Worm (Caenorhabditis elegans) whole organism, L3 larva: ENCODE data around the gene ins-32.

Experiments used
- R02D3.7 ChIP-seq: fragments of 150-350 bp; optimal IDR thresholded peaks from 2 replicates; lab custom pipeline; 2014; ENCODE audit warnings: missing biosample characterization, missing genetic modification characterization
- ZK546.5 ChIP-seq: sonication (generic microtip); optimal IDR thresholded peaks from 2 replicates; lab custom pipeline; 2017; ENCODE audit warnings: missing biosample characterization, missing genetic modification characterization
- aly-2 ChIP-seq: fragments of 150-350 bp; optimal IDR thresholded peaks from 2 replicates; lab custom pipeline; 2014; ENCODE audit warnings: missing biosample characterization, missing genetic modification characterization
- ama-1 ChIP-seq: fragments of 150-350 bp; optimal IDR thresholded peaks from 2 replicates; lab custom pipeline; 2018
- ceh-16 ChIP-seq: sonication (generic microtip); optimal IDR thresholded peaks from 2 replicates; lab custom pipeline; 2017; ENCODE audit warnings: missing biosample characterization, missing genetic modification characterization
- ceh-28 ChIP-seq: fragments of 150-350 bp; optimal IDR thresholded peaks from 2 replicates; lab custom pipeline; 2014; ENCODE audit warnings: missing biosample characterization, missing genetic modification reagents, missing genetic modification characterization
- ceh-82 ChIP-seq: fragments of 150-350 bp; optimal IDR thresholded peaks from 2 replicates; lab custom pipeline; 2014; ENCODE audit warnings: missing biosample characterization, missing genetic modification characterization
- daf-12 ChIP-seq: fragments of 150-350 bp; optimal IDR thresholded peaks from 2 replicates; lab custom pipeline; 2014; ENCODE audit warnings: missing biosample characterization, missing genetic modification reagents, missing genetic modification characterization
- egl-5 ChIP-seq: fragments of 150-350 bp; optimal IDR thresholded peaks from 2 replicates; lab custom pipeline; 2017; ENCODE audit warnings: missing biosample characterization, missing genetic modification reagents, missing genetic modification characterization, inconsistent platforms
- elt-1 ChIP-seq: fragments of 150-350 bp; optimal IDR thresholded peaks from 2 replicates; lab custom pipeline; 2014; ENCODE audit warnings: missing biosample characterization, missing genetic modification characterization
- elt-2 ChIP-seq: sonication (generic microtip); optimal IDR thresholded peaks from 2 replicates; lab custom pipeline; 2016; ENCODE audit warnings: missing genetic modification reagents, mild to moderate bottlenecking, missing genetic modification characterization, missing compliant biosample characterization
- eor-1 ChIP-seq, 2 experiments: fragments of 150-350 bp; optimal IDR thresholded peaks; 2 replicates each; lab custom pipeline; 2014 to 2018; ENCODE audit warnings: missing biosample characterization in 2 of 2, missing genetic modification characterization in 2 of 2
- fkh-10 ChIP-seq: sonication (generic microtip); optimal IDR thresholded peaks from 2 replicates; lab custom pipeline; 2017; ENCODE audit warnings: missing biosample characterization, missing genetic modification reagents, missing genetic modification characterization
- fkh-2 ChIP-seq: fragments of 150-350 bp; optimal IDR thresholded peaks from 2 replicates; lab custom pipeline; 2014; ENCODE audit warnings: missing biosample characterization, missing genetic modification reagents, missing genetic modification characterization
- fos-1 ChIP-seq: fragments of 150-350 bp; optimal IDR thresholded peaks from 2 replicates; lab custom pipeline; 2014; ENCODE audit warnings: missing biosample characterization, missing genetic modification characterization
- hmg-11 ChIP-seq: sonication (generic microtip); optimal IDR thresholded peaks from 2 replicates; lab custom pipeline; 2016; ENCODE audit warnings: missing genetic modification characterization, missing compliant biosample characterization
- jun-1 ChIP-seq: fragments of 150-350 bp; optimal IDR thresholded peaks from 2 replicates; lab custom pipeline; 2014; ENCODE audit warnings: missing biosample characterization, missing genetic modification reagents, missing genetic modification characterization
- lin-15B ChIP-seq: fragments of 150-350 bp; optimal IDR thresholded peaks from 2 replicates; lab custom pipeline; 2014; ENCODE audit warnings: missing biosample characterization, missing genetic modification characterization
- lin-39 ChIP-seq: fragments of 150-350 bp; optimal IDR thresholded peaks from 2 replicates; lab custom pipeline; 2018; ENCODE audit warnings: missing biosample characterization, missing genetic modification reagents, missing genetic modification characterization
- lsy-12 ChIP-seq: sonication (generic microtip); optimal IDR thresholded peaks from 2 replicates; lab custom pipeline; 2016; ENCODE audit warnings: mild to moderate bottlenecking, missing genetic modification characterization, missing compliant biosample characterization
- mdl-1 ChIP-seq: fragments of 150-350 bp; optimal IDR thresholded peaks from 2 replicates; lab custom pipeline; 2014; ENCODE audit warnings: missing biosample characterization, missing genetic modification characterization
- mml-1 ChIP-seq: fragments of 150-350 bp; sonication (generic microtip); optimal IDR thresholded peaks from 3 replicates; lab custom pipeline; 2014; ENCODE audit warnings: missing biosample characterization, missing genetic modification characterization
- nhr-11 ChIP-seq: fragments of 150-350 bp; optimal IDR thresholded peaks from 2 replicates; lab custom pipeline; 2014; ENCODE audit warnings: missing biosample characterization, missing genetic modification characterization
- nhr-12 ChIP-seq: fragments of 150-350 bp; optimal IDR thresholded peaks from 2 replicates; lab custom pipeline; 2014; ENCODE audit warnings: missing biosample characterization, missing genetic modification characterization
- nhr-23 ChIP-seq: fragments of 150-350 bp; optimal IDR thresholded peaks from 2 replicates; lab custom pipeline; 2014; ENCODE audit warnings: missing biosample characterization, missing genetic modification reagents, missing genetic modification characterization
- nhr-237 ChIP-seq: fragments of 150-350 bp; optimal IDR thresholded peaks from 2 replicates; lab custom pipeline; 2014; ENCODE audit warnings: missing biosample characterization, missing genetic modification characterization
- nhr-25 ChIP-seq: sonication (generic microtip); optimal IDR thresholded peaks from 2 replicates; lab custom pipeline; 2017; ENCODE audit warnings: missing biosample characterization, missing genetic modification characterization
- nhr-28 ChIP-seq: fragments of 150-350 bp; optimal IDR thresholded peaks from 2 replicates; lab custom pipeline; 2014; ENCODE audit warnings: missing biosample characterization, missing genetic modification characterization
- nhr-43 ChIP-seq: sonication (generic microtip); optimal IDR thresholded peaks from 2 replicates; lab custom pipeline; 2016; ENCODE audit warnings: mild to moderate bottlenecking, missing genetic modification characterization, missing compliant biosample characterization; ENCODE audit not compliant: poor library complexity, severe bottlenecking
- nhr-67 ChIP-seq: fragments of 150-350 bp; optimal IDR thresholded peaks from 2 replicates; lab custom pipeline; 2014; ENCODE audit warnings: missing biosample characterization, missing genetic modification characterization
- nhr-76 ChIP-seq: fragments of 150-350 bp; sonication (generic microtip); optimal IDR thresholded peaks from 5 replicates; lab custom pipeline; 2014; ENCODE audit warnings: missing biosample characterization, missing genetic modification characterization
- pha-4 ChIP-seq: fragments of 150-350 bp; optimal IDR thresholded peaks from 2 replicates; lab custom pipeline; 2014; ENCODE audit warnings: missing biosample characterization, missing genetic modification reagents, missing genetic modification characterization
- pqm-1 ChIP-seq: fragments of 150-350 bp; optimal IDR thresholded peaks from 2 replicates; lab custom pipeline; 2017; ENCODE audit warnings: missing biosample characterization, missing genetic modification characterization, inconsistent platforms
- sea-2 ChIP-seq: fragments of 150-350 bp; sonication (generic microtip); optimal IDR thresholded peaks from 4 replicates; lab custom pipeline; 2014; ENCODE audit warnings: missing biosample characterization, missing genetic modification reagents, missing genetic modification characterization
- skn-1 ChIP-seq: fragments of 150-350 bp; optimal IDR thresholded peaks from 2 replicates; lab custom pipeline; 2014; ENCODE audit warnings: missing biosample characterization, missing genetic modification characterization
- tbx-2 ChIP-seq: sonication (generic microtip); optimal IDR thresholded peaks from 2 replicates; lab custom pipeline; 2016; ENCODE audit warnings: mild to moderate bottlenecking, missing genetic modification characterization, missing compliant biosample characterization
- unc-62 ChIP-seq: fragments of 150-350 bp; sonication (generic microtip); optimal IDR thresholded peaks from 4 replicates; lab custom pipeline; 2014; ENCODE audit warnings: missing biosample characterization, missing genetic modification reagents, missing genetic modification characterization
- zag-1 ChIP-seq: fragments of 150-350 bp; optimal IDR thresholded peaks from 2 replicates; lab custom pipeline; 2014; ENCODE audit warnings: missing biosample characterization, missing genetic modification characterization
- ztf-11 ChIP-seq: fragments of 150-350 bp; optimal IDR thresholded peaks from 2 replicates; lab custom pipeline; 2014; ENCODE audit warnings: missing biosample characterization, missing genetic modification characterization
- ztf-4 ChIP-seq: fragments of 150-350 bp; optimal IDR thresholded peaks from 2 replicates; lab custom pipeline; 2014; ENCODE audit warnings: missing biosample characterization, missing genetic modification characterization

ins-32 gene

ce11 chrII:3839562-3839961 lies 36.4 kb upstream of the ins-32 start, which contains the start of gene C17A2.4:
TSS of gene C17A2.4 (plus strand) at chrII:3839862.
- TF ChIP-seq ama-1 (lab: Kevin White, UChicago) (no peak), R02D3.7 (tag; lab: Kevin White, UChicago) (no peak), jun-1 (no peak), nhr-23 (no peak), lsy-12 (tag; lab: Kevin White, UChicago) (no peak), ceh-28 (tag; lab: Kevin White, UChicago) (no peak), nhr-25 (tag; lab: Kevin White, UChicago) (no peak), ztf-4 (tag; lab: Kevin White, UChicago) (no peak), nhr-28 (tag; lab: Kevin White, UChicago) (no peak), aly-2 (tag; lab: Kevin White, UChicago) (no peak), lin-15B (no peak), nhr-237 (no peak), nhr-11 (tag; lab: Kevin White, UChicago) (no peak), unc-62 (GFP tag; lab: Kevin White, UChicago) (no peak), nhr-67 (no peak), elt-1 (no peak), nhr-76 (tag; lab: Kevin White, UChicago) (no peak), mml-1 (no peak)

- TF ChIP-seq nhr-23 (no peak), ceh-82 (no peak), nhr-237 (no peak), hmg-11 (tag; lab: Kevin White, UChicago) (no peak), elt-1 (no peak), ztf-4 (tag; lab: Kevin White, UChicago) (no peak), daf-12 (tag; lab: Kevin White, UChicago) (no peak), eor-1 (tag; optimal IDR thresholded peaks at IDR 0.05; lab: Kevin White, UChicago) (no peak), tbx-2 (tag; lab: Kevin White, UChicago) (no peak), egl-5 (tag; lab: Kevin White, UChicago) (no peak), fkh-2 (tag; lab: Kevin White, UChicago) (no peak), mdl-1 (tag; lab: Kevin White, UChicago) (no peak), pha-4 (tag; lab: Kevin White, UChicago) (no peak), nhr-43 (no peak), nhr-76 (tag; lab: Kevin White, UChicago) (no peak)
Observed at ce11 chrII:3835915-3836314, 32.8 kb upstream of the ins-32 start, which contains the start of gene oac-4. TSS of gene oac-4 (minus strand) at chrII:3836015.

ce11 chrII:3832383-3832782 lies 29.3 kb upstream of the ins-32 start, which contains the start of gene F54D10.9:
TSS of gene F54D10.9 (minus strand) at chrII:3832483.
- no peak for TF ChIP-seq ceh-28 (tag; lab: Kevin White, UChicago)
- no peak for TF ChIP-seq nhr-28 (tag; lab: Kevin White, UChicago)
- no peak for TF ChIP-seq lin-39 (tag; lab: Kevin White, UChicago)
- TF ChIP-seq hmg-11 (tag; lab: Kevin White, UChicago) = no peak
- TF ChIP-seq fkh-2 (tag; lab: Kevin White, UChicago) = no peak
- TF ChIP-seq ceh-82 = no peak
- TF ChIP-seq nhr-43 = no peak
- no peak for TF ChIP-seq unc-62 (GFP tag; lab: Kevin White, UChicago)
- no peak for TF ChIP-seq pqm-1 (tag; lab: Kevin White, UChicago)
- TF ChIP-seq elt-2 (tag; lab: Kevin White, UChicago) = no peak

- no peak for TF ChIP-seq skn-1
- no peak for TF ChIP-seq nhr-76 (tag; lab: Kevin White, UChicago)
- no peak for TF ChIP-seq lsy-12 (tag; lab: Kevin White, UChicago)
- TF ChIP-seq nhr-28 (tag; lab: Kevin White, UChicago) = no peak
- no peak for TF ChIP-seq fkh-10 (GFP tag; lab: Kevin White, UChicago)
- no peak for TF ChIP-seq ztf-11 (tag; lab: Kevin White, UChicago)
- TF ChIP-seq nhr-25 (tag; lab: Kevin White, UChicago) = no peak
- no peak for TF ChIP-seq egl-5 (tag; lab: Kevin White, UChicago)
- no peak for TF ChIP-seq ZK546.5 (tag; lab: Kevin White, UChicago)
- TF ChIP-seq ceh-16 (tag; lab: Kevin White, UChicago) = no peak
- TF ChIP-seq fos-1 (tag; lab: Kevin White, UChicago) = no peak
- TF ChIP-seq eor-1 (tag; optimal IDR thresholded peaks at IDR 0.05; lab: Kevin White, UChicago) = no peak
- no peak for TF ChIP-seq sea-2 (GFP tag; lab: Kevin White, UChicago)
- no peak for TF ChIP-seq nhr-12 (tag; lab: Kevin White, UChicago)
- no peak for TF ChIP-seq tbx-2 (tag; lab: Kevin White, UChicago)
- TF ChIP-seq lin-15B = no peak
- TF ChIP-seq zag-1 (tag; lab: Kevin White, UChicago) = no peak
- TF ChIP-seq ama-1 (lab: Kevin White, UChicago) = no peak
Observed at ce11 chrII:3829623-3830022, 26.5 kb upstream of the ins-32 start.
